Worm (Caenorhabditis elegans) whole organism, L4/young adult: ENCODE measurements around the gene Y54G2A.49.

Experiments
- dao-5 ChIP-seq: sonication (generic microtip); optimal IDR thresholded peaks from 2 replicates; lab custom pipeline; 2016; ENCODE audit warnings: missing genotype, missing genetic modification characterization, moderate library complexity, missing compliant biosample characterization
- him-1 ChIP-seq: sonication (generic microtip); optimal IDR thresholded peaks from 2 replicates; lab custom pipeline; 2016; ENCODE audit warnings: missing genotype, missing genetic modification reagents, missing genetic modification characterization, missing compliant biosample characterization

- TF ChIP-seq dao-5 (tag; lab: Kevin White, UChicago) (no peak), him-1 (tag; lab: Kevin White, UChicago) (no peak)
Measured at ce11 chrIV:2834516-2834915, 18.5 kb downstream of the Y54G2A.49 start, which contains the start of gene pudl-2.
